Worm (Caenorhabditis elegans) whole organism, L2 larva: ENCODE data around the gene sup-37.

ENCODE experiments used
- C34F6.9 ChIP-seq: fragments of 150-350 bp; optimal IDR thresholded peaks from 2 replicates; lab custom pipeline; 2014; ENCODE audit warnings: missing biosample characterization, missing genetic modification characterization
- F13H6.1 ChIP-seq: sonication (generic microtip); optimal IDR thresholded peaks from 2 replicates; lab custom pipeline; 2016; ENCODE audit warnings: missing genetic modification characterization, missing compliant biosample characterization
- R02D3.7 ChIP-seq: fragments of 150-350 bp; optimal IDR thresholded peaks from 2 replicates; lab custom pipeline; 2014; ENCODE audit warnings: missing biosample characterization, missing genetic modification characterization
- alr-1 ChIP-seq: fragments of 150-350 bp; optimal IDR thresholded peaks from 2 replicates; lab custom pipeline; 2014; ENCODE audit warnings: missing biosample characterization, missing genetic modification characterization
- aly-2 ChIP-seq: fragments of 150-350 bp; optimal IDR thresholded peaks from 2 replicates; lab custom pipeline; 2014; ENCODE audit warnings: missing biosample characterization, missing genetic modification characterization
- blmp-1 ChIP-seq: sonication (generic microtip); optimal IDR thresholded peaks from 2 replicates; lab custom pipeline; 2017; ENCODE audit warnings: missing genetic modification characterization, mild to moderate bottlenecking, missing compliant biosample characterization, antibody characterized with exemption, moderate library complexity; ENCODE audit not compliant: insufficient read depth
- ceh-16 ChIP-seq: fragments of 150-350 bp; optimal IDR thresholded peaks from 2 replicates; lab custom pipeline; 2014; ENCODE audit warnings: missing biosample characterization, missing genetic modification characterization
- crh-2 ChIP-seq: sonication (generic microtip); optimal IDR thresholded peaks from 2 replicates; lab custom pipeline; 2017; ENCODE audit warnings: missing biosample characterization, missing genetic modification characterization
- egl-27 ChIP-seq: sonication (generic microtip); optimal IDR thresholded peaks from 3 replicates; lab custom pipeline; 2017; ENCODE audit warnings: missing biosample characterization, missing genetic modification reagents, missing genetic modification characterization
- elt-1 ChIP-seq: fragments of 150-350 bp; optimal IDR thresholded peaks from 2 replicates; lab custom pipeline; 2014; ENCODE audit warnings: missing biosample characterization, missing genetic modification characterization
- fos-1 ChIP-seq: fragments of 150-350 bp; optimal IDR thresholded peaks from 2 replicates; lab custom pipeline; 2014; ENCODE audit warnings: missing biosample characterization, missing genetic modification characterization
- gmeb-1 ChIP-seq: fragments of 150-350 bp; optimal IDR thresholded peaks from 2 replicates; lab custom pipeline; 2014; ENCODE audit warnings: missing biosample characterization, missing genetic modification characterization
- lin-39 ChIP-seq: fragments of 150-350 bp; optimal IDR thresholded peaks from 2 replicates; lab custom pipeline; 2014; ENCODE audit warnings: missing biosample characterization, missing genetic modification reagents, missing genetic modification characterization
- lsy-2 ChIP-seq, 2 experiments: fragments of 150-350 bp in 1 of 2; sonication (generic microtip) in 1 of 2; optimal IDR thresholded peaks; 2 replicates each; lab custom pipeline; 2014 to 2017; ENCODE audit warnings: missing biosample characterization in 2 of 2, missing genetic modification characterization in 2 of 2
- mbf-1 ChIP-seq: sonication (generic microtip); optimal IDR thresholded peaks from 2 replicates; lab custom pipeline; 2017; ENCODE audit warnings: missing biosample characterization, missing genetic modification characterization
- nhr-11 ChIP-seq: fragments of 150-350 bp; optimal IDR thresholded peaks from 2 replicates; lab custom pipeline; 2014; ENCODE audit warnings: missing biosample characterization, missing genetic modification characterization
- nhr-129 ChIP-seq: fragments of 150-350 bp; optimal IDR thresholded peaks from 2 replicates; lab custom pipeline; 2014; ENCODE audit warnings: missing biosample characterization, missing genetic modification characterization
- nhr-21 ChIP-seq: fragments of 150-350 bp; optimal IDR thresholded peaks from 2 replicates; lab custom pipeline; 2014; ENCODE audit warnings: missing biosample characterization, missing genetic modification characterization
- nhr-23 ChIP-seq: fragments of 150-350 bp; optimal IDR thresholded peaks from 2 replicates; lab custom pipeline; 2014; ENCODE audit warnings: missing biosample characterization, missing genetic modification reagents, missing genetic modification characterization
- nhr-6 ChIP-seq: fragments of 150-350 bp; optimal IDR thresholded peaks from 2 replicates; lab custom pipeline; 2014; ENCODE audit warnings: missing biosample characterization, missing genetic modification characterization
- peb-1 ChIP-seq: fragments of 150-350 bp; optimal IDR thresholded peaks from 2 replicates; lab custom pipeline; 2014; ENCODE audit warnings: missing biosample characterization, missing genetic modification characterization
- sem-4 ChIP-seq: fragments of 150-350 bp; optimal IDR thresholded peaks from 2 replicates; lab custom pipeline; 2014; ENCODE audit warnings: missing biosample characterization, missing genetic modification reagents, missing genetic modification characterization
- skn-1 ChIP-seq: sonication (generic microtip); optimal IDR thresholded peaks from 2 replicates; lab custom pipeline; 2017; ENCODE audit warnings: missing biosample characterization, missing genetic modification characterization
- sma-3 ChIP-seq: sonication (generic microtip); optimal IDR thresholded peaks from 2 replicates; lab custom pipeline; 2016; ENCODE audit warnings: missing genetic modification reagents, missing genetic modification characterization, missing compliant biosample characterization
- sma-9 ChIP-seq, 2 experiments: fragments of 150-350 bp in 1 of 2; sonication (generic microtip) in 1 of 2; optimal IDR thresholded peaks; 2 replicates each; lab custom pipeline; 2014 to 2016; ENCODE audit warnings: missing genetic modification characterization in 2 of 2, mild to moderate bottlenecking in 1 of 2, missing biosample characterization in 1 of 2, missing compliant biosample characterization in 1 of 2, missing genetic modification reagents in 1 of 2, moderate library complexity in 1 of 2
- snpc-4 ChIP-seq: fragments of 150-350 bp; optimal IDR thresholded peaks from 2 replicates; lab custom pipeline; 2014; ENCODE audit warnings: missing biosample characterization, missing genetic modification characterization
- unc-39 ChIP-seq: fragments of 150-350 bp; optimal IDR thresholded peaks from 2 replicates; lab custom pipeline; 2014; ENCODE audit warnings: missing biosample characterization, missing genetic modification characterization
- unc-55 ChIP-seq: fragments of 150-350 bp; sonication (generic microtip); optimal IDR thresholded peaks from 3 replicates; lab custom pipeline; 2014; ENCODE audit warnings: missing biosample characterization, missing genetic modification reagents, missing genetic modification characterization
- unc-62 ChIP-seq: fragments of 150-350 bp; optimal IDR thresholded peaks from 2 replicates; lab custom pipeline; 2014; ENCODE audit warnings: missing biosample characterization, missing genetic modification reagents, missing genetic modification characterization
- zag-1 ChIP-seq: fragments of 150-350 bp; optimal IDR thresholded peaks from 2 replicates; lab custom pipeline; 2014; ENCODE audit warnings: missing biosample characterization, missing genetic modification characterization
- ztf-1 ChIP-seq: fragments of 200-800 bp; sonication (Bioruptor generic); conservative IDR thresholded peaks from 2 replicates; pipeline ENCODE4 v1.3.6; 2022; ENCODE audit warnings: missing genetic modification characterization, missing compliant biosample characterization
- ztf-11 ChIP-seq: sonication (generic microtip); optimal IDR thresholded peaks from 2 replicates; lab custom pipeline; 2017; ENCODE audit warnings: missing biosample characterization, missing genetic modification characterization
- ztf-4 ChIP-seq: fragments of 150-350 bp; optimal IDR thresholded peaks from 2 replicates; lab custom pipeline; 2014; ENCODE audit warnings: missing biosample characterization, missing genetic modification characterization

sup-37 gene

ce11 chrV:8758618-8759017, 27.7 kb upstream of the sup-37 start, which contains the start of gene B0507.7:
Gene B0507.7 (minus strand): TSS chrV:8758718.
- TF ChIP-seq mbf-1 (tag; lab: Kevin White, UChicago) = no peak
- no peak for TF ChIP-seq nhr-11 (tag; lab: Kevin White, UChicago)
- no peak for TF ChIP-seq zag-1 (tag; lab: Kevin White, UChicago)

ce11 chrV:8760416-8760815, 25.9 kb upstream of the sup-37 start, which contains the start of gene ddn-1:
Gene ddn-1 (minus strand): TSS chrV:8760516.
- TF ChIP-seq ztf-11 (tag; lab: Kevin White, UChicago) (no peak), elt-1 (no peak), nhr-21 (tag; lab: Kevin White, UChicago) (no peak), blmp-1 (tag; lab: Kevin White, UChicago) (no peak), sma-3 (GFP tag; lab: Kevin White, UChicago) (no peak), unc-62 (GFP tag; lab: Kevin White, UChicago) (no peak), unc-55 (GFP tag; lab: Kevin White, UChicago) (no peak), snpc-4 (tag; lab: Kevin White, UChicago) (no peak), ztf-1 (GFP tag; lab: Robert Waterston, UW) (no peak), ceh-16 (tag; lab: Kevin White, UChicago) (no peak)

- TF ChIP-seq ztf-1 (GFP tag; lab: Robert Waterston, UW) (no peak), nhr-129 (tag; lab: Kevin White, UChicago) (no peak), crh-2 (tag; lab: Kevin White, UChicago) (no peak), unc-55 (GFP tag; lab: Kevin White, UChicago) (no peak)
Measured at ce11 chrV:8762861-8763260, 23.5 kb upstream of the sup-37 start, which contains the start of gene B0507.8. Gene B0507.8 (minus strand): TSS chrV:8762961.

ce11 chrV:8765938-8766337, 20.4 kb upstream of the sup-37 start, which contains the start of gene B0507.9:
Gene B0507.9 (minus strand): TSS chrV:8766038.
- TF ChIP-seq R02D3.7 (tag; lab: Kevin White, UChicago) = no peak
- TF ChIP-seq F13H6.1 (tag; lab: Kevin White, UChicago) = no peak
- TF ChIP-seq nhr-6 = no peak
- no peak for TF ChIP-seq lsy-2 (tag; optimal IDR thresholded peaks at IDR 0.05; lab: Kevin White, UChicago)
- TF ChIP-seq zag-1 (tag; lab: Kevin White, UChicago) = no peak
- no peak for TF ChIP-seq sma-3 (GFP tag; lab: Kevin White, UChicago)
- no peak for TF ChIP-seq gmeb-1 (tag; lab: Kevin White, UChicago)
- TF ChIP-seq snpc-4 (tag; lab: Kevin White, UChicago) = no peak
- TF ChIP-seq crh-2 (tag; lab: Kevin White, UChicago) = no peak
- TF ChIP-seq elt-1 = no peak
- TF ChIP-seq nhr-23 = no peak
- TF ChIP-seq blmp-1 (tag; lab: Kevin White, UChicago) = no peak
- TF ChIP-seq sma-9 (GFP tag; optimal IDR thresholded peaks at IDR 0.05; lab: Kevin White, UChicago) = no peak
- no peak for TF ChIP-seq sma-9 (tag; optimal IDR thresholded peaks at IDR 0.05; lab: Kevin White, UChicago)
- no peak for TF ChIP-seq nhr-129 (tag; lab: Kevin White, UChicago)
- TF ChIP-seq sem-4 (tag; lab: Kevin White, UChicago) = no peak
- TF ChIP-seq unc-62 (GFP tag; lab: Kevin White, UChicago) = no peak

- TF ChIP-seq unc-55 (GFP tag; lab: Kevin White, UChicago) = peak; percentile 44
- TF ChIP-seq F13H6.1 (tag; lab: Kevin White, UChicago) = no peak
- TF ChIP-seq, all 48 proteins: peak for 1
Measured at ce11 chrV:8767041-8767440, 19.3 kb upstream of the sup-37 start.

ce11 chrV:8767493-8767892, 18.9 kb upstream of the sup-37 start:
- TF ChIP-seq crh-2 (tag; lab: Kevin White, UChicago) (peak; percentile 32), sem-4 (tag; lab: Kevin White, UChicago) (no peak), nhr-6 (no peak), alr-1 (tag; lab: Kevin White, UChicago) (no peak), lin-39 (tag; lab: Kevin White, UChicago) (no peak), fos-1 (tag; lab: Kevin White, UChicago) (peak; percentile 63), sma-9 (GFP tag; optimal IDR thresholded peaks at IDR 0.05; lab: Kevin White, UChicago) (peak; percentile 34), sma-9 (tag; optimal IDR thresholded peaks at IDR 0.05; lab: Kevin White, UChicago) (no peak)

ce11 chrV:8768481-8768959, 17.8 kb upstream of the sup-37 start, which contains the start of gene B0507.3:
Gene B0507.3 (plus strand): TSS chrV:8768909.
- TF ChIP-seq lsy-2 (tag; optimal IDR thresholded peaks at IDR 0.05; lab: Kevin White, UChicago) = no peak
- TF ChIP-seq nhr-23 = no peak
- no peak for TF ChIP-seq unc-39
- TF ChIP-seq skn-1 (tag; lab: Kevin White, UChicago) = peak; percentile 50
- TF ChIP-seq crh-2 (tag; lab: Kevin White, UChicago) = peak; percentile 66
- no peak for TF ChIP-seq peb-1 (tag; lab: Kevin White, UChicago)
- peak; percentile 65 for TF ChIP-seq F13H6.1 (tag; lab: Kevin White, UChicago)
- TF ChIP-seq sma-9 (GFP tag; optimal IDR thresholded peaks at IDR 0.05; lab: Kevin White, UChicago) = peak; percentile 91
- TF ChIP-seq sma-9 (tag; optimal IDR thresholded peaks at IDR 0.05; lab: Kevin White, UChicago) = no peak
- TF ChIP-seq ztf-11 (tag; lab: Kevin White, UChicago) = no peak
- TF ChIP-seq mbf-1 (tag; lab: Kevin White, UChicago) = no peak
- TF ChIP-seq fos-1 (tag; lab: Kevin White, UChicago) = peak; percentile 98
- TF ChIP-seq egl-27 (tag; lab: Kevin White, UChicago) = peak; percentile 48
- no peak for TF ChIP-seq alr-1 (tag; lab: Kevin White, UChicago)
- no peak for TF ChIP-seq aly-2 (tag; lab: Kevin White, UChicago)
- no peak for TF ChIP-seq ztf-4 (tag; lab: Kevin White, UChicago)
- no peak for TF ChIP-seq C34F6.9 (tag; lab: Kevin White, UChicago)
- peak; percentile 43 for TF ChIP-seq sma-3 (GFP tag; lab: Kevin White, UChicago)
- peak; percentile 20 for TF ChIP-seq gmeb-1 (tag; lab: Kevin White, UChicago)
- no peak for TF ChIP-seq nhr-21 (tag; lab: Kevin White, UChicago)
- TF ChIP-seq, all 48 proteins: peak for 8
